Fruit fly (Drosophila melanogaster): Measurements from ENCODE around the gene HGTX.

DNA sequence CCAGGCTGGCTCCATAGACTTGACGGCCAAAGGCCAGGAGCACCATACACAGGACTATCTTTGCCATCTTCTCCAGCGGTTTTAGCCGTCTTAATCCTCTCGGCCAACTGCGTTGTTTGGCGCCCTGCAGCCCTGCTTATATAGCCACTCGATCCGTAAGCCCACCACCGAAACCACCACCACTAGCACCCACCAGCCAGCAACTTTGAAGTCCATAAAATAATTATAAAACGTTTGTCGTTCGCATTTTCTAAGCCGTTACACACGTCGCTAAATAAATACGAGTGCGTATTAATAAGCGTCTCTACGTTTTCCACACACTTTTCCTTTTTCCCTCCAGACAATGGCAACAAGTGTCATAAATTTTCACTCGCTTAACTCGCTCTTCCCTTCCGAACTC lies 38.7 kb downstream of the HGTX start, which contains the start of gene Lk:
- no peak for TF ChIP-seq Sry-δ (GFP tag; optimal IDR thresholded peaks at IDR 0.05)
- no peak for TF ChIP-seq Hmr (GFP tag; optimal IDR thresholded peaks at IDR 0.05)
